Fruit fly (Drosophila melanogaster): Measurements from ENCODE around the gene Eig71Ef.
A peak's percentile ranks its signal among the peaks of the same experiment; 100 is the strongest.

DNA sequence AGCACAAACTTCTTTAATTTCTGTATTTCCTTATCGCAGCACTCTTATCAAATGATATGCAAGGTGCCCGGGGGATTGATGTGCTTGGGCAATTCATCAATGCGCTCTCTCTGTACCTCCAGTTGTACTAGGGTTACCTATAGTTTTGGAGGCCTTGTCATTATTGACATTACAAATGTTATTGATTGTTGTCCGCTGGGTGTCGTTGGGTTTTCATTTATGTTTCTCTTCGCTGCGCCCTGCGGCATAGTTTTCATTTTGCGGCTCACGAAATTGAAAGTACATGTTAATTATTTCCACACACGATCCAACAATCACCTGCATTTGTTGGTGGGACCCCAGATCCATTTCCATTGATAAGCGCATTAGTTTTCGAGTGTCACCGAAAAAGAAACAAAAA, 49.0 kb upstream of the Eig71Ef start:
- peak; percentile 82 for TF ChIP-seq kni (GFP tag; optimal IDR thresholded peaks at IDR 0.05)
- peak; percentile 36 for TF ChIP-seq Asciz (GFP tag; optimal IDR thresholded peaks at IDR 0.05)
- peak; percentile 61 for TF ChIP-seq grn (GFP tag; optimal IDR thresholded peaks at IDR 0.05)
- no peak for TF ChIP-seq CG11723 (GFP tag; optimal IDR thresholded peaks at IDR 0.05)
- no peak for TF ChIP-seq CG8388 (GFP tag; optimal IDR thresholded peaks at IDR 0.05)

All from whole organism, embryonic.